2 worm cellular contexts compared by ENCODE assay signal in the genomic region with DNA sequence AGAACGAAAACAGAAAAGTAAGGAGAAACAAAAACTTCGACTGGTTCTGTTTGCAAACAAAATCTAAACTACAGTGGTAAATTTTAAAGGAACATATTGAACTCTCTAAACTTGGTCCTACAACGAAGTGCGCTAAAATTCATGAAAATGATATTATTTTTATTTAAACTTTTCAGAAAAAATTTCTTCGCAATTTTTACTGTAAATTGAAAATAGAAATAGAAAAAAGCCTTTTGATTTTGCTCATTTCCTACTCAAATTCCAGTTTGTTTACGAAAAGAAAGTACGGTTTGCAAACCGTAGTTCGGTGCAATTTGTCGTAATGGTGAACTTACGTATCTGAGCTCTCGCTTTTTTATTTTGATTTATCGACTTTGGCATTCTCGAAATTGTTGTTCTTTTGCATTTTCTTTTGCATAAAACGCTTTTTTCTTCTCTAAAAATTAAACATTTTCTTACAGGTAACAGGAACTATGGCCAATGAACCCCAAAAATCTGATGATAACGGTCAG.
TF ChIP-seq lines count a peak whose summit lies in the region.

A gene (plus strand): TSS at position 462 of the 512 bp plus-strand sequence.

TF ChIP-seq in whole organism, L4 larva, 104 proteins besides CTCF, POLR2A, EP300 and RAD21:
- TF ChIP-seq pqm-1 (tag; optimal IDR thresholded peaks at IDR 0.05; lab: Kevin White, UChicago) (no peak), unc-62 (GFP tag; optimal IDR thresholded peaks at IDR 0.05 in 1 of 2; lab: Kevin White, UChicago) (peak in 1 of 2 experiments; percentile 47), unc-62 (tag; optimal IDR thresholded peaks at IDR 0.05; lab: Kevin White, UChicago) (no peak), daf-12 (tag; optimal IDR thresholded peaks at IDR 0.05; lab: Kevin White, UChicago) (no peak), hif-1 (tag; optimal IDR thresholded peaks at IDR 0.05; lab: Kevin White, UChicago) (no peak), lin-39 (tag; optimal IDR thresholded peaks at IDR 0.05; lab: Kevin White, UChicago) (no peak), aha-1 (tag; lab: Kevin White, UChicago) (peak; percentile 81), ztf-11 (tag; optimal IDR thresholded peaks at IDR 0.05; lab: Kevin White, UChicago) (no peak), snpc-4 (tag; optimal IDR thresholded peaks at IDR 0.05; lab: Kevin White, UChicago) (no peak), dmd-8 (GFP tag; IDR thresholded peaks at IDR 0.05; lab: Robert Waterston, UW) (no peak), ceh-82 (tag; optimal IDR thresholded peaks at IDR 0.05; lab: Kevin White, UChicago) (no peak), saeg-2 (GFP tag; IDR thresholded peaks at IDR 0.05; lab: Robert Waterston, UW) (no peak), fkh-10 (GFP tag; optimal IDR thresholded peaks at IDR 0.05; lab: Kevin White, UChicago) (no peak), nhr-10 (tag; optimal IDR thresholded peaks at IDR 0.05; lab: Kevin White, UChicago) (no peak), daf-16 (GFP tag; optimal IDR thresholded peaks at IDR 0.05; lab: Kevin White, UChicago) (no peak), daf-16 (tag; optimal IDR thresholded peaks at IDR 0.05; lab: Kevin White, UChicago) (peak; percentile 1), skn-1 (tag; optimal IDR thresholded peaks at IDR 0.05; lab: Kevin White, UChicago) (no peak), attf-4 (tag; optimal IDR thresholded peaks at IDR 0.05; lab: Kevin White, UChicago) (no peak), lin-38 (GFP tag; IDR thresholded peaks at IDR 0.05; lab: Robert Waterston, UW) (no peak), dmd-9 (GFP tag; IDR thresholded peaks at IDR 0.05; lab: Robert Waterston, UW) (no peak), ztf-7 (tag; optimal IDR thresholded peaks at IDR 0.05; lab: Kevin White, UChicago) (no peak), Y5F2A.4 (GFP tag; optimal IDR thresholded peaks at IDR 0.05; lab: Kevin White, UChicago) (no peak), unc-130 (GFP tag; optimal IDR thresholded peaks at IDR 0.05; lab: Kevin White, UChicago) (peak; percentile 75), vab-7 (GFP tag; IDR thresholded peaks at IDR 0.05; lab: Robert Waterston, UW) (no peak), zip-11 (GFP tag; IDR thresholded peaks at IDR 0.05; lab: Robert Waterston, UW) (no peak), nhr-11 (tag; optimal IDR thresholded peaks at IDR 0.05; lab: Kevin White, UChicago) (no peak), duxl-1 (tag; optimal IDR thresholded peaks at IDR 0.05; lab: Kevin White, UChicago; ENCODE audit: poor library complexity) (no peak), ZK337.2 (GFP tag; IDR thresholded peaks at IDR 0.05; lab: Robert Waterston, UW) (no peak), zag-1 (tag; optimal IDR thresholded peaks at IDR 0.05; lab: Kevin White, UChicago) (no peak), nhr-102 (tag; optimal IDR thresholded peaks at IDR 0.05; lab: Kevin White, UChicago) (no peak), dmd-6 (GFP tag; IDR thresholded peaks at IDR 0.05; lab: Robert Waterston, UW) (no peak), rbr-2 (tag; optimal IDR thresholded peaks at IDR 0.05; lab: Kevin White, UChicago) (no peak), ces-1 (GFP tag; optimal IDR thresholded peaks at IDR 0.05; lab: Kevin White, UChicago) (no peak), arid-1 (GFP tag; conservative IDR thresholded peaks at IDR 0.05; lab: Robert Waterston, UW) (no peak)

TF ChIP-seq in whole organism, young adult, 124 proteins besides CTCF, POLR2A, EP300 and RAD21:
- peak; percentile 76 for TF ChIP-seq F33H1.4 (GFP tag; IDR thresholded peaks at IDR 0.05; lab: Robert Waterston, UW)
- TF ChIP-seq hrde-1 (tag; optimal IDR thresholded peaks at IDR 0.05; lab: Kevin White, UChicago; ENCODE audit: borderline replicate concordance) = no peak
- no peak for TF ChIP-seq efl-1 (GFP tag; optimal IDR thresholded peaks at IDR 0.05; lab: Kevin White, UChicago)
- peak; percentile 97 for TF ChIP-seq lsl-1 (GFP tag; optimal IDR thresholded peaks at IDR 0.05; lab: Kevin White, UChicago)
- peak; percentile 42; the same call in 1 of the 2 replicates for TF ChIP-seq D2030.7 (GFP tag; IDR thresholded peaks at IDR 0.05; lab: Robert Waterston, UW)
- TF ChIP-seq tbx-9 (tag; optimal IDR thresholded peaks at IDR 0.05; lab: Kevin White, UChicago; ENCODE audit: borderline replicate concordance) = no peak
- TF ChIP-seq unc-130 (GFP tag; optimal IDR thresholded peaks at IDR 0.05; lab: Kevin White, UChicago) = peak; percentile 47
- TF ChIP-seq xnd-1 (tag; optimal IDR thresholded peaks at IDR 0.05; lab: Kevin White, UChicago) = peak; percentile 72
- peak; percentile 25; the same call in 1 of the 2 replicates for TF ChIP-seq madf-8 (GFP tag; conservative IDR thresholded peaks at IDR 0.05; lab: Robert Waterston, UW)
- TF ChIP-seq egl-18 (GFP tag; IDR thresholded peaks at IDR 0.05; lab: Robert Waterston, UW) = no peak
TF ChIP-seq in whole organism, young adult: peak in this region for 6.
